Fruit fly (Drosophila melanogaster): Measurements from ENCODE around the gene CG31549.

DNA sequence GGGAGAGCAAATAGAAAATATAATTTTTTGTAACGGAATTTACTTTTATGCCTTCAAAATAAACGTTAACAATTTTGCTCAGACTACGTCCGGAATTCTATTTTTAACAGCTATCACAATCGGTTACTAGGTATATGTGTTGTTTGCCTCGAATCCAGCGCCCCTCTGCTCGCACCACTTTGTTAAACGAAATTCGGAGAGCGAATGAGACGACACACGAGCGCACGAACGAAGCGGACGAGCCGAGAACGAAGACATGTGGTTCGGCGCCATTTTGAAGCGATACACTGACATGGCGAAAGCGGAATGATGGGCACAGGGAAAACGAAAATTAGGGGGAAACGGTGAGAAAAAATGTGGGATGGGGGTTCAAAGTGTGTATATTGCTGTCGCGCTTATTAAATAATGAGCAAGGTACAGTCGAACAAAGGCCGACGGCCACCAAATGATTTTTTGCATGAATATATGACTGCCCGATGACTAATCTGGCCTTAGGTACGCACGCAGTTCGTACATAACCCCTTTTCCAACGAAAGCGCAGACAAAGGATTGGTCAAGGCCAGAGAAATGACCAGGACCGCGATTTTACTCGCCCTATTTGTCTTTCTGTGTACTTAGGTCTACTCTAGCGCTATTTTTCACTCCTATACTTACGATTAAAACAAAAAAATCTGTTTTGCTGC, 31.5 kb upstream of the CG31549 start:
- TF ChIP-seq CG8478 (optimal IDR thresholded peaks at IDR 0.05) (no peak), CTCF (optimal IDR thresholded peaks at IDR 0.05) (no peak)
